Fruit fly (Drosophila melanogaster) whole organism, embryonic: ENCODE data around the gene CG5346.
A peak's percentile ranks its signal among the peaks of the same experiment; 100 is the strongest.

Experiments
- Bteb2 ChIP-seq: fragments of 200-800 bp; sonication (Bioruptor generic); optimal IDR thresholded peaks from 2 replicates; lab custom pipeline; 2016; ENCODE audit warnings: missing biosample characterization, missing genetic modification characterization
- CG11504 ChIP-seq: fragments of 200-800 bp; sonication (Bioruptor generic); optimal IDR thresholded peaks from 3 replicates; lab custom pipeline; 2019; ENCODE audit warnings: missing biosample characterization, mild to moderate bottlenecking, missing genetic modification characterization, moderate library complexity
- CG11695 ChIP-seq: fragments of 200-800 bp; sonication (Bioruptor generic); IDR thresholded peaks from 3 replicates; pipeline ENCODE4 v1.3.6; 2022; ENCODE audit warnings: missing biosample characterization, missing genetic modification characterization
- CG12071 ChIP-seq: fragments of 200-800 bp; sonication (Bioruptor generic); optimal IDR thresholded peaks from 3 replicates; lab custom pipeline; 2018; ENCODE audit warnings: missing biosample characterization, mild to moderate bottlenecking, missing genetic modification characterization
- CG12219 ChIP-seq: fragments of 200-800 bp; sonication (Bioruptor generic); optimal IDR thresholded peaks from 3 replicates; lab custom pipeline; 2018; ENCODE audit warnings: missing biosample characterization, mild to moderate bottlenecking, missing genetic modification characterization
- CG12391 ChIP-seq: fragments of 200-800 bp; sonication (Bioruptor generic); optimal IDR thresholded peaks from 3 replicates; lab custom pipeline; 2018; ENCODE audit warnings: missing biosample characterization, mild to moderate bottlenecking, missing genetic modification characterization, moderate library complexity
- CG13123 ChIP-seq: fragments of 200-800 bp; sonication (Bioruptor generic); optimal IDR thresholded peaks from 2 replicates; lab custom pipeline; 2016; ENCODE audit warnings: missing biosample characterization, missing genetic modification characterization
- CG15601 ChIP-seq: fragments of 200-800 bp; sonication (Bioruptor generic); optimal IDR thresholded peaks from 3 replicates; lab custom pipeline; 2019; ENCODE audit warnings: missing biosample characterization, mild to moderate bottlenecking, missing genetic modification characterization, moderate library complexity
- CG16813 ChIP-seq: fragments of 200-800 bp; sonication (Bioruptor generic); IDR thresholded peaks from 3 replicates; pipeline ENCODE4 v1.3.6; 2022; ENCODE audit warnings: missing biosample characterization, missing genetic modification characterization; ENCODE audit not compliant: partially characterized antibody
- CG17359 ChIP-seq: fragments of 200-800 bp; sonication (Bioruptor generic); optimal IDR thresholded peaks from 3 replicates; lab custom pipeline; 2018; ENCODE audit warnings: missing biosample characterization, mild to moderate bottlenecking, missing genetic modification characterization, moderate library complexity
- CG17361 ChIP-seq: fragments of 200-800 bp; sonication (Bioruptor generic); IDR thresholded peaks from 3 replicates; pipeline ENCODE4 v1.3.6; 2022; ENCODE audit warnings: missing biosample characterization, missing genetic modification characterization
- CG17385 ChIP-seq: fragments of 200-800 bp; sonication (Bioruptor generic); optimal IDR thresholded peaks from 3 replicates; lab custom pipeline; 2018; ENCODE audit warnings: missing biosample characterization, mild to moderate bottlenecking, missing genetic modification characterization
- CG17802 ChIP-seq: fragments of 200-800 bp; sonication (Bioruptor generic); optimal IDR thresholded peaks from 2 replicates; lab custom pipeline; 2018; ENCODE audit warnings: missing biosample characterization, mild to moderate bottlenecking, missing genetic modification characterization, moderate library complexity
- CG18619 ChIP-seq: fragments of 200-800 bp; sonication (Bioruptor generic); optimal IDR thresholded peaks from 3 replicates; lab custom pipeline; 2017; ENCODE audit warnings: missing biosample characterization, mild to moderate bottlenecking, missing genetic modification characterization
- CG2120 ChIP-seq: fragments of 200-800 bp; sonication (Bioruptor generic); optimal IDR thresholded peaks from 3 replicates; lab custom pipeline; 2016; ENCODE audit warnings: missing biosample characterization, missing genetic modification characterization
- CG2712 ChIP-seq: fragments of 200-800 bp; optimal IDR thresholded peaks from 3 replicates; lab custom pipeline; 2019; ENCODE audit warnings: missing biosample characterization, mild to moderate bottlenecking, missing genetic modification characterization, moderate library complexity
- CG31441 ChIP-seq: fragments of 200-800 bp; sonication (Bioruptor generic); IDR thresholded peaks from 2 replicates; pipeline ENCODE4 v1.3.6; 2022; ENCODE audit warnings: missing biosample characterization, missing genetic modification characterization
- CG32532 ChIP-seq: fragments of 200-800 bp; sonication (Bioruptor generic); IDR thresholded peaks from 2 replicates; pipeline ENCODE4 v1.3.6; 2022; ENCODE audit warnings: missing biosample characterization, missing genetic modification characterization
- CG3281 ChIP-seq: fragments of 200-800 bp; sonication (Bioruptor generic); optimal IDR thresholded peaks from 3 replicates; lab custom pipeline; 2017; ENCODE audit warnings: missing biosample characterization, mild to moderate bottlenecking, missing genetic modification characterization
- CG3726 ChIP-seq: fragments of 200-800 bp; sonication (Bioruptor generic); IDR thresholded peaks from 3 replicates; pipeline ENCODE4, ENCODE4 v1.3.6; 2022; ENCODE audit warnings: missing biosample characterization, missing genetic modification characterization
- CG9437 ChIP-seq: fragments of 200-800 bp; sonication (Bioruptor generic); optimal IDR thresholded peaks from 2 replicates; lab custom pipeline; 2018; ENCODE audit warnings: missing biosample characterization, mild to moderate bottlenecking, missing genetic modification characterization
- CG9817 ChIP-seq: fragments of 200-800 bp; sonication (Bioruptor generic); optimal IDR thresholded peaks from 2 replicates; lab custom pipeline; 2018; ENCODE audit warnings: missing biosample characterization, mild to moderate bottlenecking, missing genetic modification characterization, moderate library complexity
- CG9876 ChIP-seq: fragments of 200-800 bp; sonication (Bioruptor generic); optimal IDR thresholded peaks from 2 replicates; lab custom pipeline; 2016; ENCODE audit warnings: missing biosample characterization, missing genetic modification characterization
- CoRest ChIP-seq: fragments of 200-800 bp; sonication (Bioruptor generic); optimal IDR thresholded peaks from 3 replicates; lab custom pipeline; 2018; ENCODE audit warnings: missing biosample characterization, mild to moderate bottlenecking, missing genetic modification characterization, moderate library complexity
- Deaf1 ChIP-seq: fragments of 200-800 bp; optimal IDR thresholded peaks from 3 replicates; lab custom pipeline; 2019; ENCODE audit warnings: missing biosample characterization, mild to moderate bottlenecking, missing genetic modification characterization, moderate library complexity
- Eip74EF ChIP-seq, 2 experiments: fragments of 200-800 bp in 1 of 2; fragments of >200 bp in 1 of 2; sonication (Bioruptor generic) in 1 of 2; optimal IDR thresholded peaks; 2 replicates each; lab custom pipeline; 2017 to 2019; ENCODE audit warnings: missing biosample characterization in 2 of 2, missing genetic modification characterization in 2 of 2, mild to moderate bottlenecking in 1 of 2, moderate library complexity in 1 of 2
- Hr51 ChIP-seq, 2 experiments: fragments of 200-800 bp; sonication (Bioruptor generic); optimal IDR thresholded peaks; 2 replicates in 1 of 2; 3 replicates in 1 of 2; lab custom pipeline; 2016 to 2018; ENCODE audit warnings: missing biosample characterization in 2 of 2, missing genetic modification characterization in 2 of 2, mild to moderate bottlenecking in 1 of 2, moderate library complexity in 1 of 2
- Meics ChIP-seq: fragments of 200-800 bp; sonication (Bioruptor generic); optimal IDR thresholded peaks from 2 replicates; lab custom pipeline; 2017; ENCODE audit warnings: missing biosample characterization, mild to moderate bottlenecking, missing genetic modification characterization
- Optix ChIP-seq: fragments of 200-800 bp; sonication (Bioruptor generic); IDR thresholded peaks from 3 replicates; pipeline ENCODE4 v1.3.6; 2022; ENCODE audit warnings: missing biosample characterization, missing genetic modification characterization
- abd-A ChIP-seq: fragments of 200-800 bp; sonication (Bioruptor generic); optimal IDR thresholded peaks from 3 replicates; lab custom pipeline; 2019; ENCODE audit warnings: missing biosample characterization, mild to moderate bottlenecking, missing genetic modification characterization, moderate library complexity
- al ChIP-seq: fragments of 200-800 bp; sonication (Bioruptor generic); IDR thresholded peaks from 2 replicates; pipeline ENCODE4 v1.3.6; 2022; ENCODE audit warnings: missing biosample characterization, missing genetic modification characterization
- ato ChIP-seq: fragments of 200-800 bp; sonication (Bioruptor generic); IDR thresholded peaks from 2 replicates; pipeline ENCODE4 v1.3.6; 2022; ENCODE audit warnings: missing biosample characterization, missing genetic modification characterization; ENCODE audit not compliant: partially characterized antibody
- bcd ChIP-seq: fragments of 200-800 bp; sonication (Bioruptor generic); optimal IDR thresholded peaks from 2 replicates; lab custom pipeline; 2017; ENCODE audit warnings: missing biosample characterization, mild to moderate bottlenecking, missing genetic modification characterization
- hkb ChIP-seq, 2 experiments: fragments of 200-800 bp in 1 of 2; fragments of >200 bp in 1 of 2; sonication (Bioruptor generic) in 1 of 2; IDR thresholded peaks in 1 of 2; optimal IDR thresholded peaks in 1 of 2; 2 replicates each; pipeline versions ENCODE4 v1.3.6 to Lab custom; 2017 to 2022; ENCODE audit warnings: missing biosample characterization in 1 of 2, missing genetic modification characterization in 1 of 2
- ken ChIP-seq: fragments of 200-800 bp; sonication (Bioruptor generic); IDR thresholded peaks from 3 replicates; pipeline ENCODE4 v1.3.6; 2022; ENCODE audit warnings: missing biosample characterization, missing genetic modification characterization
- lab ChIP-seq: fragments of 200-800 bp; sonication (Bioruptor generic); optimal IDR thresholded peaks from 3 replicates; lab custom pipeline; 2017; ENCODE audit warnings: missing biosample characterization, missing genetic modification characterization, mild to moderate bottlenecking, moderate library complexity, missing genetic modification reagents
- nmo ChIP-seq: fragments of 200-800 bp; sonication (Bioruptor generic); optimal IDR thresholded peaks from 2 replicates; lab custom pipeline; 2018; ENCODE audit warnings: missing biosample characterization, mild to moderate bottlenecking, missing genetic modification characterization, moderate library complexity
- row ChIP-seq: fragments of 200-800 bp; sonication (Bioruptor generic); IDR thresholded peaks from 3 replicates; pipeline ENCODE4 v1.3.6; 2022; ENCODE audit warnings: missing biosample characterization, missing genetic modification characterization
- sd ChIP-seq: fragments of 200-800 bp; sonication (Bioruptor generic); optimal IDR thresholded peaks from 3 replicates; lab custom pipeline; 2018; ENCODE audit warnings: missing biosample characterization, mild to moderate bottlenecking, missing genetic modification characterization, moderate library complexity
- slbo ChIP-seq: fragments of 200-800 bp; sonication (Bioruptor generic); IDR thresholded peaks from 2 replicates; pipeline ENCODE4 v1.3.6; 2022; ENCODE audit warnings: missing biosample characterization, missing genetic modification characterization
- tna ChIP-seq: fragments of 200-800 bp; sonication (Bioruptor generic); IDR thresholded peaks from 2 replicates; pipeline ENCODE4 v1.3.6; 2022; ENCODE audit warnings: missing biosample characterization, missing genetic modification characterization; ENCODE audit not compliant: partially characterized antibody
- unpg ChIP-seq: fragments of 200-800 bp; sonication (Bioruptor generic); optimal IDR thresholded peaks from 3 replicates; lab custom pipeline; 2018; ENCODE audit warnings: missing biosample characterization, mild to moderate bottlenecking, missing genetic modification characterization, moderate library complexity
- z ChIP-seq: fragments of 200-800 bp; sonication (Bioruptor generic); IDR thresholded peaks from 3 replicates; pipeline ENCODE4 v1.3.6; 2022; ENCODE audit warnings: missing biosample characterization, missing genetic modification characterization
- zfh1 ChIP-seq: fragments of 200-800 bp; sonication (Bioruptor generic); IDR thresholded peaks from 3 replicates; pipeline ENCODE4 v1.3.6; 2022; ENCODE audit warnings: missing biosample characterization, missing genetic modification characterization

CG5346 gene

dm6 chr3R:22538877-22539276 lies 10.4 kb upstream of the CG5346 start (continued):
- TF ChIP-seq CG32532 (GFP tag; lab: Robert Waterston, UW) (0 out of 2 replicates have a peak, but pooled peaks have one; percentile 13), CG12391 (tag; lab: Kevin White, UChicago) (no peak), CG11504 (peak; percentile 38), ato (no peak), Hr51 (GFP tag; optimal IDR thresholded peaks at IDR 0.05; lab: Kevin White, UChicago) (peak in 1 of 2 experiments; percentile 50)
- TF ChIP-seq, all 482 proteins: peak for 15

- TF ChIP-seq CG9876 (GFP tag; lab: Kevin White, UChicago) (no peak), sd (tag; lab: Kevin White, UChicago) (peak; percentile 86), CG2712 (tag; lab: Kevin White, UChicago) (peak; percentile 40), CG31441 (GFP tag; lab: Robert Waterston, UW) (peak; percentile 56), Deaf1 (tag; lab: Kevin White, UChicago) (peak; percentile 33), CG2120 (GFP tag; lab: Kevin White, UChicago) (peak; percentile 56), zfh1 (GFP tag; lab: Robert Waterston, UW) (peak; percentile 39; the same call in 1 of the 3 replicates), slbo (GFP tag; lab: Robert Waterston, UW) (peak; percentile 47; the same call in 1 of the 2 replicates), Bteb2 (peak; percentile 5), lab (GFP tag; lab: Kevin White, UChicago) (peak; percentile 37), nmo (GFP tag; lab: Kevin White, UChicago) (peak; percentile 36), CG12219 (GFP tag; lab: Kevin White, UChicago) (peak; percentile 25), tna (no peak), row (GFP tag; lab: Robert Waterston, UW) (peak; percentile 65), unpg (GFP tag; lab: Kevin White, UChicago) (peak; percentile 72), CG3281 (GFP tag; lab: Kevin White, UChicago) (peak; percentile 35), Hr51 (GFP tag; optimal IDR thresholded peaks at IDR 0.05; lab: Kevin White, UChicago) (peak in 1 of 2 experiments; percentile 77), CG16813 (GFP tag; lab: Robert Waterston, UW) (no peak), CG3726 (GFP tag; lab: Robert Waterston, UW) (0 out of 3 replicates have a peak, but pooled peaks have one; percentile 31), CG11695 (GFP tag; lab: Robert Waterston, UW) (0 out of 3 replicates have a peak, but pooled peaks have one; percentile 45), CG17802 (tag; lab: Kevin White, UChicago) (no peak), hkb (optimal IDR thresholded peaks at IDR 0.05; lab: Kevin White, UChicago) (no peak), hkb (GFP tag; IDR thresholded peaks at IDR 0.05; lab: Robert Waterston, UW) (peak; percentile 77; the same call in 1 of the 2 replicates), CG13123 (GFP tag; lab: Kevin White, UChicago) (no peak), z (GFP tag; lab: Robert Waterston, UW) (no peak), CG12071 (GFP tag; lab: Kevin White, UChicago) (peak; percentile 11), CG18619 (no peak), abd-A (peak; percentile 17), CG9437 (GFP tag; lab: Kevin White, UChicago) (peak; percentile 11), ken (GFP tag; lab: Robert Waterston, UW) (0 out of 3 replicates have a peak, but pooled peaks have one; percentile 14), CG17359 (tag; lab: Kevin White, UChicago) (peak; percentile 59), CoRest (peak; percentile 51), CG17385 (peak; percentile 42), bcd (GFP tag; lab: Kevin White, UChicago) (peak; percentile 28), al (GFP tag; lab: Robert Waterston, UW) (no peak), CG15601 (tag; lab: Kevin White, UChicago) (peak; percentile 20), Meics (GFP tag; lab: Kevin White, UChicago) (peak; percentile 27), CG17361 (GFP tag; lab: Robert Waterston, UW) (0 out of 3 replicates have a peak, but pooled peaks have one; percentile 49), Optix (GFP tag; lab: Robert Waterston, UW) (no peak), Eip74EF (GFP tag; optimal IDR thresholded peaks at IDR 0.05; lab: Kevin White, UChicago) (peak in 1 of 2 experiments; percentile 56), CG9817 (tag; lab: Kevin White, UChicago) (peak; percentile 19)
Observed at dm6 chr3R:22536504-22537423, 8.3 kb upstream of the CG5346 start.
